Worm (Caenorhabditis elegans) whole organism, L2 larva: ENCODE data around the gene wht-2.

Experiments used
- C34F6.9 ChIP-seq: fragments of 150-350 bp; optimal IDR thresholded peaks from 2 replicates; lab custom pipeline; 2014; ENCODE audit warnings: missing biosample characterization, missing genetic modification characterization
- R02D3.7 ChIP-seq: fragments of 150-350 bp; optimal IDR thresholded peaks from 2 replicates; lab custom pipeline; 2014; ENCODE audit warnings: missing biosample characterization, missing genetic modification characterization
- Y55F3AM.14 ChIP-seq: fragments of 200-800 bp; sonication (Bioruptor generic); optimal IDR thresholded peaks from 2 replicates; lab custom pipeline; 2018; ENCODE audit warnings: mild to moderate bottlenecking, missing genetic modification characterization, missing compliant biosample characterization
- aly-2 ChIP-seq: fragments of 150-350 bp; optimal IDR thresholded peaks from 2 replicates; lab custom pipeline; 2014; ENCODE audit warnings: missing biosample characterization, missing genetic modification characterization
- ama-1 ChIP-seq: fragments of 150-350 bp; optimal IDR thresholded peaks from 2 replicates; lab custom pipeline; 2018; ENCODE audit warnings: inconsistent platforms
- blmp-1 ChIP-seq: sonication (generic microtip); optimal IDR thresholded peaks from 2 replicates; lab custom pipeline; 2017; ENCODE audit warnings: missing genetic modification characterization, mild to moderate bottlenecking, missing compliant biosample characterization, antibody characterized with exemption, moderate library complexity; ENCODE audit not compliant: insufficient read depth
- ceh-16 ChIP-seq: fragments of 150-350 bp; optimal IDR thresholded peaks from 2 replicates; lab custom pipeline; 2014; ENCODE audit warnings: missing biosample characterization, missing genetic modification characterization
- crh-2 ChIP-seq: sonication (generic microtip); optimal IDR thresholded peaks from 2 replicates; lab custom pipeline; 2017; ENCODE audit warnings: missing biosample characterization, missing genetic modification characterization
- elt-1 ChIP-seq: fragments of 150-350 bp; optimal IDR thresholded peaks from 2 replicates; lab custom pipeline; 2014; ENCODE audit warnings: missing biosample characterization, missing genetic modification characterization
- fos-1 ChIP-seq: fragments of 150-350 bp; optimal IDR thresholded peaks from 2 replicates; lab custom pipeline; 2014; ENCODE audit warnings: missing biosample characterization, missing genetic modification characterization
- gmeb-1 ChIP-seq: fragments of 150-350 bp; optimal IDR thresholded peaks from 2 replicates; lab custom pipeline; 2014; ENCODE audit warnings: missing biosample characterization, missing genetic modification characterization
- lin-11 ChIP-seq: fragments of 150-350 bp; sonication (generic microtip); optimal IDR thresholded peaks from 2 replicates; lab custom pipeline; 2014; ENCODE audit warnings: missing biosample characterization, missing genetic modification characterization, inconsistent platforms, mixed read lengths
- lin-13 ChIP-seq: fragments of 150-350 bp; optimal IDR thresholded peaks from 2 replicates; lab custom pipeline; 2014; ENCODE audit warnings: missing biosample characterization, missing genetic modification reagents, missing genetic modification characterization
- lin-39 ChIP-seq: fragments of 150-350 bp; optimal IDR thresholded peaks from 2 replicates; lab custom pipeline; 2014; ENCODE audit warnings: missing biosample characterization, missing genetic modification reagents, missing genetic modification characterization
- lsy-2 ChIP-seq, 2 experiments: fragments of 150-350 bp in 1 of 2; sonication (generic microtip) in 1 of 2; optimal IDR thresholded peaks; 2 replicates each; lab custom pipeline; 2014 to 2017; ENCODE audit warnings: missing biosample characterization in 2 of 2, missing genetic modification characterization in 2 of 2
- mab-5 ChIP-seq: fragments of 150-350 bp; optimal IDR thresholded peaks from 2 replicates; lab custom pipeline; 2014; ENCODE audit warnings: missing biosample characterization, missing genetic modification characterization
- mbf-1 ChIP-seq: sonication (generic microtip); optimal IDR thresholded peaks from 2 replicates; lab custom pipeline; 2017; ENCODE audit warnings: missing biosample characterization, missing genetic modification characterization
- nhr-11 ChIP-seq: fragments of 150-350 bp; optimal IDR thresholded peaks from 2 replicates; lab custom pipeline; 2014; ENCODE audit warnings: missing biosample characterization, missing genetic modification characterization
- nhr-12 ChIP-seq: fragments of 150-350 bp; optimal IDR thresholded peaks from 2 replicates; lab custom pipeline; 2014; ENCODE audit warnings: missing biosample characterization, missing genetic modification characterization
- nhr-129 ChIP-seq: fragments of 150-350 bp; optimal IDR thresholded peaks from 2 replicates; lab custom pipeline; 2014; ENCODE audit warnings: missing biosample characterization, missing genetic modification characterization
- nhr-21 ChIP-seq: fragments of 150-350 bp; optimal IDR thresholded peaks from 2 replicates; lab custom pipeline; 2014; ENCODE audit warnings: missing biosample characterization, missing genetic modification characterization
- nhr-23 ChIP-seq: fragments of 150-350 bp; optimal IDR thresholded peaks from 2 replicates; lab custom pipeline; 2014; ENCODE audit warnings: missing biosample characterization, missing genetic modification reagents, missing genetic modification characterization
- nhr-237 ChIP-seq: fragments of 150-350 bp; optimal IDR thresholded peaks from 2 replicates; lab custom pipeline; 2014; ENCODE audit warnings: missing biosample characterization, missing genetic modification characterization
- nhr-6 ChIP-seq: fragments of 150-350 bp; optimal IDR thresholded peaks from 2 replicates; lab custom pipeline; 2014; ENCODE audit warnings: missing biosample characterization, missing genetic modification characterization
- nhr-77 ChIP-seq: fragments of 150-350 bp; optimal IDR thresholded peaks from 2 replicates; lab custom pipeline; 2014; ENCODE audit warnings: missing biosample characterization, missing genetic modification characterization
- peb-1 ChIP-seq: fragments of 150-350 bp; optimal IDR thresholded peaks from 2 replicates; lab custom pipeline; 2014; ENCODE audit warnings: missing biosample characterization, missing genetic modification characterization
- sem-4 ChIP-seq: fragments of 150-350 bp; optimal IDR thresholded peaks from 2 replicates; lab custom pipeline; 2014; ENCODE audit warnings: missing biosample characterization, missing genetic modification reagents, missing genetic modification characterization
- skn-1 ChIP-seq: sonication (generic microtip); optimal IDR thresholded peaks from 2 replicates; lab custom pipeline; 2017; ENCODE audit warnings: missing biosample characterization, missing genetic modification characterization
- sma-3 ChIP-seq: sonication (generic microtip); optimal IDR thresholded peaks from 2 replicates; lab custom pipeline; 2016; ENCODE audit warnings: missing genetic modification reagents, missing genetic modification characterization, missing compliant biosample characterization
- sma-9 ChIP-seq, 2 experiments: fragments of 150-350 bp in 1 of 2; sonication (generic microtip) in 1 of 2; optimal IDR thresholded peaks; 2 replicates each; lab custom pipeline; 2014 to 2016; ENCODE audit warnings: missing genetic modification characterization in 2 of 2, mild to moderate bottlenecking in 1 of 2, missing biosample characterization in 1 of 2, missing compliant biosample characterization in 1 of 2, missing genetic modification reagents in 1 of 2, moderate library complexity in 1 of 2
- snpc-4 ChIP-seq: fragments of 150-350 bp; optimal IDR thresholded peaks from 2 replicates; lab custom pipeline; 2014; ENCODE audit warnings: missing biosample characterization, missing genetic modification characterization
- unc-55 ChIP-seq: fragments of 150-350 bp; sonication (generic microtip); optimal IDR thresholded peaks from 3 replicates; lab custom pipeline; 2014; ENCODE audit warnings: missing biosample characterization, missing genetic modification reagents, missing genetic modification characterization
- unc-62 ChIP-seq: fragments of 150-350 bp; optimal IDR thresholded peaks from 2 replicates; lab custom pipeline; 2014; ENCODE audit warnings: missing biosample characterization, missing genetic modification reagents, missing genetic modification characterization
- ztf-11 ChIP-seq: sonication (generic microtip); optimal IDR thresholded peaks from 2 replicates; lab custom pipeline; 2017; ENCODE audit warnings: missing biosample characterization, missing genetic modification characterization

The wht-2 gene

ce11 chrIV:11504416-11504815 is 34.2 kb downstream of the wht-2 start, which contains the start of gene twk-25:
Gene twk-25 (plus strand): TSS chrIV:11504716.
- TF ChIP-seq ztf-11 (tag; lab: Kevin White, UChicago) (no peak), lin-39 (no peak), R02D3.7 (tag; lab: Kevin White, UChicago) (no peak), nhr-77 (tag; lab: Kevin White, UChicago) (no peak), elt-1 (tag; lab: Kevin White, UChicago) (no peak), nhr-11 (tag; lab: Kevin White, UChicago) (no peak), Y55F3AM.14 (GFP tag; lab: Kevin White, UChicago) (no peak), nhr-21 (tag; lab: Kevin White, UChicago) (no peak), mab-5 (no peak), nhr-237 (no peak), nhr-23 (no peak), ama-1 (lab: Kevin White, UChicago) (no peak), blmp-1 (tag; lab: Kevin White, UChicago) (no peak), aly-2 (tag; lab: Kevin White, UChicago) (no peak), mbf-1 (tag; lab: Kevin White, UChicago) (no peak), crh-2 (tag; lab: Kevin White, UChicago) (no peak)

- TF ChIP-seq aly-2 (tag; lab: Kevin White, UChicago) = no peak
- no peak for TF ChIP-seq nhr-12 (tag; lab: Kevin White, UChicago)
- no peak for TF ChIP-seq nhr-21 (tag; lab: Kevin White, UChicago)
- TF ChIP-seq crh-2 (tag; lab: Kevin White, UChicago) = no peak
- no peak for TF ChIP-seq ama-1 (lab: Kevin White, UChicago)
- no peak for TF ChIP-seq lsy-2 (tag; optimal IDR thresholded peaks at IDR 0.05; lab: Kevin White, UChicago)
- TF ChIP-seq ceh-16 (tag; lab: Kevin White, UChicago) = no peak
- TF ChIP-seq unc-55 (GFP tag; lab: Kevin White, UChicago) = no peak
- TF ChIP-seq blmp-1 (tag; lab: Kevin White, UChicago) = no peak
- no peak for TF ChIP-seq nhr-237
- no peak for TF ChIP-seq peb-1 (tag; lab: Kevin White, UChicago)
- no peak for TF ChIP-seq snpc-4 (tag; lab: Kevin White, UChicago)
- TF ChIP-seq skn-1 (tag; lab: Kevin White, UChicago) = no peak
- no peak for TF ChIP-seq lin-39
- no peak for TF ChIP-seq sma-9 (GFP tag; optimal IDR thresholded peaks at IDR 0.05; lab: Kevin White, UChicago)
- TF ChIP-seq sma-9 (tag; optimal IDR thresholded peaks at IDR 0.05; lab: Kevin White, UChicago) = no peak
- no peak for TF ChIP-seq nhr-77 (tag; lab: Kevin White, UChicago)
- TF ChIP-seq fos-1 (tag; lab: Kevin White, UChicago) = no peak
- TF ChIP-seq sem-4 (tag; lab: Kevin White, UChicago) = no peak
- TF ChIP-seq lin-11 = no peak
- TF ChIP-seq unc-62 (GFP tag; lab: Kevin White, UChicago) = no peak
Measured at ce11 chrIV:11510664-11511063, 40.4 kb downstream of the wht-2 start, which contains the start of gene M04B2.6. Gene M04B2.6 (minus strand): TSS chrIV:11510764.

- TF ChIP-seq lsy-2 (tag; optimal IDR thresholded peaks at IDR 0.05; lab: Kevin White, UChicago) (peak in 1 of 2 experiments; percentile 67), lin-39 (no peak), crh-2 (tag; lab: Kevin White, UChicago) (peak; percentile 50), ama-1 (lab: Kevin White, UChicago) (no peak), nhr-21 (tag; lab: Kevin White, UChicago) (no peak), sma-3 (peak; percentile 3), R02D3.7 (tag; lab: Kevin White, UChicago) (peak; percentile 91), nhr-129 (tag; lab: Kevin White, UChicago) (peak; percentile 6), snpc-4 (tag; lab: Kevin White, UChicago) (no peak), sma-9 (GFP tag; optimal IDR thresholded peaks at IDR 0.05; lab: Kevin White, UChicago) (peak; percentile 0), sma-9 (tag; optimal IDR thresholded peaks at IDR 0.05; lab: Kevin White, UChicago) (no peak), lin-13 (GFP tag; lab: Kevin White, UChicago) (peak; percentile 26), nhr-6 (tag; lab: Kevin White, UChicago) (no peak), gmeb-1 (peak; percentile 59), C34F6.9 (tag; lab: Kevin White, UChicago) (peak; percentile 74), unc-55 (GFP tag; lab: Kevin White, UChicago) (peak; percentile 61)
Measured at ce11 chrIV:11520960-11521359, 50.7 kb downstream of the wht-2 start, which contains the start of the genes M04B2.4 and gfl-1. Gene M04B2.4 (minus strand): TSS chrIV:11521031. Gene gfl-1 (plus strand): TSS chrIV:11521290.
